Fruit fly (Drosophila melanogaster) whole organism, adult: ENCODE results near the gene Pxd.

Source experiments
- CG1620 ChIP-seq: fragments of 200-800 bp; sonication (Bioruptor generic); optimal IDR thresholded peaks from 2 replicates; lab custom pipeline; 2016; ENCODE audit warnings: missing biosample characterization, missing genetic modification characterization
- CG33017 ChIP-seq: fragments of 200-800 bp; sonication (Bioruptor generic); optimal IDR thresholded peaks from 2 replicates; lab custom pipeline; 2018; ENCODE audit warnings: missing biosample characterization, mild to moderate bottlenecking, missing genetic modification characterization, moderate library complexity
- Hr96 ChIP-seq: fragments of 200-800 bp; sonication (Bioruptor generic); optimal IDR thresholded peaks from 2 replicates; lab custom pipeline; 2016; ENCODE audit warnings: missing biosample characterization, missing genetic modification characterization

DNA sequence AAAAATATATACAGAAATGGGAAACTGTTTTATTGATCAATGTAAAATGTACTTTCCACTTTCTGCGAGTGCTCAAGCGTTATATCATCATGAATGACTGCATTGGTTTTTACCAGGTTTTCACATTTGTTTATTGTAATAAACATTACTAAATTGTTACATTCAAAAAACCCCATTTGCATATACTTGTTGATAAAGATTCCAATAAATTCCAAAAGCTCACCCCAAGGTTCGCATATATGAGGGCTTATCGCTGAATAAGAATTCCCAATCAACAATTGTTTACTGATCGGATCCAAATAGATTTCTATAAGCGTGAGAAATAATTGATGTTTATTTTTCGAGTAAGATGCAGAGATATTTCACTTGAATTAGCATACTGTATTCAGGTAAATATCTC is 10.9 kb upstream of the Pxd start:
- no peak for TF ChIP-seq CG33017 (tag; lab: Kevin White, UChicago)
- no peak for TF ChIP-seq CG1620 (GFP tag; lab: Kevin White, UChicago)
- TF ChIP-seq Hr96 (GFP tag; lab: Kevin White, UChicago), result no peak
